Worm (Caenorhabditis elegans) whole organism, L4/young adult: ENCODE results near the gene ZK1251.3.

Experiments used
- W03F9.2 ChIP-seq: fragments of 150-350 bp; optimal IDR thresholded peaks from 2 replicates; lab custom pipeline; 2014; ENCODE audit warnings: missing biosample characterization, missing genetic modification characterization
- dao-5 ChIP-seq: sonication (generic microtip); optimal IDR thresholded peaks from 2 replicates; lab custom pipeline; 2016; ENCODE audit warnings: missing genotype, missing genetic modification characterization, moderate library complexity, missing compliant biosample characterization
- him-1 ChIP-seq: sonication (generic microtip); optimal IDR thresholded peaks from 2 replicates; lab custom pipeline; 2016; ENCODE audit warnings: missing genotype, missing genetic modification reagents, missing genetic modification characterization, missing compliant biosample characterization

DNA sequence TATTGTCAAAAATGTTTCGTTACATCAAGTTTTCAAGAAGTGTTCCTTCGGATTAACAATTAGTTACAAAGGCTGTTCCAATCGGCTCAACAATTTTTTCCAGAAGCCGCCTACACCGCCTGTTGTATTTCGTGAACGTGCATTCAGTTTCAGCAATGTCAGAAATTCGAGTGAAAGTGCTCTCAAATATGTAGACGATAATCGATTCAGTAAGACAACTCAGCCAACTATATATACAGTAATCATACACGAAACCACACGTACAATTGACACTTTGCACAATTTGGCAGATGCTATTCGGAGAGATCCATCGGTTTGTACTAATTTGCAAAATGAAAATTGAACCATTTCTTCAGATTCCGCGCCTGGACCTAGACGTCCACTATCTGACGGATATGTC is 13.1 kb downstream of the ZK1251.3 start:
- no peak for TF ChIP-seq dao-5 (tag; lab: Kevin White, UChicago)
- TF ChIP-seq W03F9.2 (tag; lab: Kevin White, UChicago): no peak
- TF ChIP-seq him-1 (tag; lab: Kevin White, UChicago): no peak
